Worm (Caenorhabditis elegans) whole organism, midembryonic: ENCODE results near the gene set-13.

Source experiments
- T22C8.4 ChIP-seq: fragments of 200-800 bp; sonication (Bioruptor generic); IDR thresholded peaks from 2 replicates; pipeline ENCODE4 v1.3.6; 2022; ENCODE audit warnings: missing genetic modification characterization, missing compliant biosample characterization
- cog-1 ChIP-seq: sonication (generic microtip); optimal IDR thresholded peaks from 2 replicates; lab custom pipeline; 2016; ENCODE audit warnings: missing genetic modification characterization, missing compliant biosample characterization
- flt-1 ChIP-seq: fragments of 200-800 bp; sonication (Bioruptor generic); IDR thresholded peaks from 2 replicates; pipeline ENCODE4 v1.3.6; 2022; ENCODE audit warnings: missing genetic modification characterization, missing compliant biosample characterization
- klf-2 ChIP-seq: fragments of 200-800 bp; sonication (Bioruptor generic); conservative IDR thresholded peaks from 2 replicates; pipeline ENCODE4 v1.3.6; 2022; ENCODE audit warnings: missing genetic modification reagents, missing genetic modification characterization, missing compliant biosample characterization
- med-1 ChIP-seq: sonication (generic microtip); optimal IDR thresholded peaks from 2 replicates; lab custom pipeline; 2017; ENCODE audit warnings: missing genetic modification characterization, mild to moderate bottlenecking, missing compliant biosample characterization, antibody characterized with exemption, missing genetic modification reagents; ENCODE audit not compliant: insufficient read depth
- tab-1 ChIP-seq: fragments of 200-800 bp; sonication (Bioruptor generic); IDR thresholded peaks from 2 replicates; pipeline ENCODE4 v1.3.6; 2022; ENCODE audit warnings: missing genetic modification characterization, missing compliant biosample characterization
- ztf-23 ChIP-seq: fragments of 200-800 bp; sonication (Bioruptor generic); IDR thresholded peaks from 2 replicates; pipeline ENCODE4 v1.3.6; 2022; ENCODE audit warnings: missing genetic modification reagents, missing genetic modification characterization, missing compliant biosample characterization
- ztf-29 ChIP-seq: fragments of 200-800 bp; sonication (Bioruptor generic); IDR thresholded peaks from 2 replicates; pipeline ENCODE4 v1.3.6; 2022; ENCODE audit warnings: missing genetic modification reagents, missing genetic modification characterization, missing compliant biosample characterization

DNA sequence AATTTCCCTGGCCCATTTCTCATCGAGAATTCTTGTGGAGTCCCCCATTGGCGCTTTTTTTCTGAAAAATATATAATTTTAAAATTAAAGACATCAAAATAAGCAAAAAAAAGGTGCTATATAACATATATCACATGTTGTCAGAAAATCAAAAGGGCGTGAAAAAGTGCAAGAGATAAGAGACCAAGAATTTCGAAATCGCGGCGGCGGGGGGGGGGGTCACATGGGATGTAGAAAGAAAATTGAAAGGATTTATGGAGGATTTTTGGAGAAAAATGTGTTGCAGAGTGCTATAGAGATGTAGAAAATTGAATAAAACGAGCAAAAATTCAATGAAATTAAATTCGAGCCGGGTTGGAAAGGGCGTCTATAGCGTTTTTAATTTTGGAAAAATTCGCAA, 14.4 kb downstream of the set-13 start, which contains the start of gene K12H6.6:
- no peak for TF ChIP-seq T22C8.4 (GFP tag; lab: Robert Waterston, UW)
- TF ChIP-seq klf-2 (GFP tag; lab: Robert Waterston, UW), result no peak
- no peak for TF ChIP-seq ztf-23 (GFP tag; lab: Robert Waterston, UW)
- TF ChIP-seq flt-1 (GFP tag; lab: Robert Waterston, UW), result no peak
- no peak for TF ChIP-seq ztf-29 (GFP tag; lab: Robert Waterston, UW)
- TF ChIP-seq cog-1 (tag; lab: Kevin White, UChicago), result no peak
- TF ChIP-seq tab-1 (GFP tag; lab: Robert Waterston, UW), result no peak
- TF ChIP-seq med-1 (GFP tag; lab: Kevin White, UChicago), result no peak
